Fruit fly (Drosophila melanogaster): ENCODE data around the gene Hph.

- TF ChIP-seq Dll (optimal IDR thresholded peaks at IDR 0.05): no peak
- TF ChIP-seq CG8478 (optimal IDR thresholded peaks at IDR 0.05): no peak
- TF ChIP-seq pan (optimal IDR thresholded peaks at IDR 0.05): no peak
- no peak for TF ChIP-seq usp (GFP tag; optimal IDR thresholded peaks at IDR 0.05)
- no peak for TF ChIP-seq psq (optimal IDR thresholded peaks at IDR 0.05)
Observed at dm6 chr3R:5315050-5315643, 58.3 kb downstream of the Hph start.

Measured in whole organism.